Worm (Caenorhabditis elegans) whole organism, midembryonic: ENCODE measurements around the gene dhs-12.

Experiments used
- T22C8.4 ChIP-seq: fragments of 200-800 bp; sonication (Bioruptor generic); IDR thresholded peaks from 2 replicates; pipeline ENCODE4 v1.3.6; 2022; ENCODE audit warnings: missing genetic modification characterization, missing compliant biosample characterization
- cog-1 ChIP-seq: sonication (generic microtip); optimal IDR thresholded peaks from 2 replicates; lab custom pipeline; 2016; ENCODE audit warnings: missing genetic modification characterization, missing compliant biosample characterization
- flt-1 ChIP-seq: fragments of 200-800 bp; sonication (Bioruptor generic); IDR thresholded peaks from 2 replicates; pipeline ENCODE4 v1.3.6; 2022; ENCODE audit warnings: missing genetic modification characterization, missing compliant biosample characterization
- klf-2 ChIP-seq: fragments of 200-800 bp; sonication (Bioruptor generic); conservative IDR thresholded peaks from 2 replicates; pipeline ENCODE4 v1.3.6; 2022; ENCODE audit warnings: missing genetic modification reagents, missing genetic modification characterization, missing compliant biosample characterization
- med-1 ChIP-seq: sonication (generic microtip); optimal IDR thresholded peaks from 2 replicates; lab custom pipeline; 2017; ENCODE audit warnings: missing genetic modification characterization, mild to moderate bottlenecking, missing compliant biosample characterization, antibody characterized with exemption, missing genetic modification reagents; ENCODE audit not compliant: insufficient read depth
- ref-1 ChIP-seq: fragments of 200-800 bp; sonication (Bioruptor generic); conservative IDR thresholded peaks from 2 replicates; pipeline ENCODE4 v1.3.6; 2022; ENCODE audit warnings: missing genetic modification reagents, missing genetic modification characterization, missing compliant biosample characterization
- tab-1 ChIP-seq: fragments of 200-800 bp; sonication (Bioruptor generic); IDR thresholded peaks from 2 replicates; pipeline ENCODE4 v1.3.6; 2022; ENCODE audit warnings: missing genetic modification characterization, missing compliant biosample characterization
- ztf-29 ChIP-seq: fragments of 200-800 bp; sonication (Bioruptor generic); IDR thresholded peaks from 2 replicates; pipeline ENCODE4 v1.3.6; 2022; ENCODE audit warnings: missing genetic modification reagents, missing genetic modification characterization, missing compliant biosample characterization

ce11 chrIV:10144487-10144886 lies 2.2 kb downstream of the dhs-12 start:
- no peak for TF ChIP-seq cog-1 (tag; lab: Kevin White, UChicago)
- TF ChIP-seq flt-1, result no peak
- TF ChIP-seq klf-2 (GFP tag; lab: Robert Waterston, UW), result no peak
- TF ChIP-seq med-1 (GFP tag; lab: Kevin White, UChicago), result no peak
- no peak for TF ChIP-seq T22C8.4 (GFP tag; lab: Robert Waterston, UW)
- TF ChIP-seq tab-1 (GFP tag; lab: Robert Waterston, UW), result no peak
- TF ChIP-seq ref-1 (GFP tag; lab: Robert Waterston, UW), result no peak
- TF ChIP-seq ztf-29 (GFP tag; lab: Robert Waterston, UW), result no peak
